Worm (Caenorhabditis elegans): Measurements from ENCODE around the gene slcr-46.2.

slcr-46.2 gene

ce11 chrV:19428097-19428496, 38.2 kb upstream of the slcr-46.2 start:
- no peak for TF ChIP-seq dmd-4 (tag; optimal IDR thresholded peaks at IDR 0.05)
- TF ChIP-seq nhr-25 (tag; optimal IDR thresholded peaks at IDR 0.05) = peak; percentile 23

- TF ChIP-seq nhr-25 (tag; optimal IDR thresholded peaks at IDR 0.05) = peak; percentile 47
- TF ChIP-seq sem-4 (tag; optimal IDR thresholded peaks at IDR 0.05) = no peak
Observed at ce11 chrV:19421131-19421530, 31.2 kb upstream of the slcr-46.2 start, which contains the start of gene C25F9.2. TSS of gene C25F9.2 (plus strand) at chrV:19421471.

DNA sequence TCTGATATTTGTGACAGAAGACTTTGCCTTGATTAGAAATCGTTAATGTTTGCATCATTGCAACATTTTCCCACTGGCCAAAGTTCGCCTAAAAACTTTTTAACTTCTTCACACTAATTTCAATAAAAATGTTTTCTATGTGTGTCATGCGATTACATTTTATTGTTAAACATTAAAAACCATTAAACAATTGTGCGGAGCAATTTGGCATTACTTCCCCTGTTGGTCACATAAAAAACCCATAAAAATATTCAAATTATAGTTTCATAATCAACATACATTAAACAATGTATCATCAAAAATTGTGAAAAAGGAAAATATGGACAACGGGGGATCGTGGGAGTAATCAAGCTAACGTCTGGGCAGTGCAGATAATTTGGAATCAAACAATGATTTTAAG, 29.4 kb upstream of the slcr-46.2 start:
- peak; percentile 1 for TF ChIP-seq fos-1 (tag; optimal IDR thresholded peaks at IDR 0.05)

DNA sequence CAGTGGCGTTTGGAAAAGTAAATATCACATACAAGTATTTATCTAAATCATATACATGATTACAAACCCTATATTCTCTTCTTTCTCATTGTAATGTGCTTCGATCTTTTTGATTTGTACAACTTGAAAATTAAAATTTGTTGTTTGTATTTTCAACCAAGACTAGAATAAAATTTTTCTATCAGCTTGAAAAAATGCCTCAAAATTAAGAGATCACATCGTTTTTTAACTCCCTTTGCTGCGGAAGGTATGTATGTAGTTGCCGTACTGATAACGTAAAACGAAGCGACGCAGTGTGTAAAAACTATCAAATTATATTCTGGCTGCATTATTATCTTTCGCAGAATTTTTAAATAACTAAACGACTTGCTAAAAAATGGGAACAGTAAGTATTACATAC, 27.9 kb upstream of the slcr-46.2 start, which contains the start of gene C25F9.15:
C25F9.15 (plus strand) TSS at position 301 of the 400 bp plus-strand sequence.
- peak; percentile 40 for TF ChIP-seq fos-1 (tag; optimal IDR thresholded peaks at IDR 0.05)
- no peak for TF ChIP-seq egl-27 (tag; optimal IDR thresholded peaks at IDR 0.05)

DNA sequence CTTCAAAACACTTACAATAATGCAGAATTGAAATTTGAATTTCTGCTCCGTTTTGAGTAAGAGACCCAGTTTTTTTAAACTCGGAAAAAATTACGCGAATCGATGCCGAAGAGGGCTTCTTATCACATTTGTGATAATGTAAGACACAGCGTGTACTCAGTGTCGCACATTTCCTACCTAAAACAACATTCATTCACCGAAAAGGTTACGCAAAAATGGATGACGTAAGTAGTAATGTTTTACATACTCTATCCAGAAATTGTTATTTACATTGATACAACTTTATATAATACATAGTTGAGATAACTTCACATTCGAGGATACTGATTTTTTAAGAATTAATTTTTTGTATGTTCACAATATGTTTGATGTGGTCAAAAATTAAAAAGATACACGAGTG, 26.5 kb upstream of the slcr-46.2 start, which contains the start of the genes C25F9.4 and C25F9.9:
C25F9.4 (minus strand) TSS at position 101 of the 400 bp plus-strand sequence.
C25F9.9 (plus strand) TSS at position 137 of the 400 bp plus-strand sequence.
- TF ChIP-seq sma-3 (GFP tag; optimal IDR thresholded peaks at IDR 0.05) = no peak
- TF ChIP-seq unc-55 (GFP tag; optimal IDR thresholded peaks at IDR 0.05) = no peak
- no peak for TF ChIP-seq lsy-2 (tag; optimal IDR thresholded peaks at IDR 0.05)
- peak; percentile 59 for TF ChIP-seq fos-1 (tag; optimal IDR thresholded peaks at IDR 0.05)
- no peak for TF ChIP-seq mbf-1 (tag; optimal IDR thresholded peaks at IDR 0.05)
- TF ChIP-seq sma-9 (GFP tag; optimal IDR thresholded peaks at IDR 0.05) = no peak
- TF ChIP-seq sma-9 (tag; optimal IDR thresholded peaks at IDR 0.05) = no peak
- TF ChIP-seq nhr-6 (tag; optimal IDR thresholded peaks at IDR 0.05) = no peak
- no peak for TF ChIP-seq lin-11 (tag; optimal IDR thresholded peaks at IDR 0.05)
- TF ChIP-seq ceh-16 (tag; optimal IDR thresholded peaks at IDR 0.05) = no peak

DNA sequence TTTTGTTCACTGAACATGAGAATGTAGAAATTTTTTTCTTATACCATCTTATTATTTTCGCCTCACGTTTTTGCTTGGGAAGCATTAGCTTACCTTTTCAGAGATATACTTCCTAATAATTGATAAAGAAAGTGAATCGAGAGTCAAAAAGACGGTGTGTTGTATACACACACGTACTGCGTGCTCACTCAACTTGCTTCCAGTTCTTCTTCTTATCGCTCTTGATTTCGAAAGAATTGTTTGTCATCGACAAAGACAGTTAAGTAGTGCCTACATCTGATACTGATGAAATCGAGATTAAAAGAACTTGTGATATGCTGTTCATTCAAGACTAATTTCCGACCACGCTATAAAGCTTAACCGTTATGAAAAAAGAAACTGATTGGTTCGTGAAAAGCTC, 20.7 kb upstream of the slcr-46.2 start, which contains the start of gene C25F9.5:
C25F9.5 (minus strand) TSS at position 195 of the 400 bp plus-strand sequence.
- TF ChIP-seq dmd-4 (tag; optimal IDR thresholded peaks at IDR 0.05) (no peak), nhr-25 (tag; optimal IDR thresholded peaks at IDR 0.05) (no peak), unc-39 (tag; optimal IDR thresholded peaks at IDR 0.05) (no peak), fos-1 (tag; optimal IDR thresholded peaks at IDR 0.05) (peak; percentile 83)

ce11 chrV:19405276-19405815, 15.4 kb upstream of the slcr-46.2 start, which contains the start of the genes C25F9.6 and C25F9.10:
TSS of gene C25F9.6 (minus strand) at chrV:19405326.
TSS of gene C25F9.10 (plus strand) at chrV:19405729.
- TF ChIP-seq fos-1 (tag; optimal IDR thresholded peaks at IDR 0.05) = peak; percentile 63
- no peak for TF ChIP-seq nhr-129 (tag; optimal IDR thresholded peaks at IDR 0.05)
- peak; percentile 42 for TF ChIP-seq gmeb-1 (tag; optimal IDR thresholded peaks at IDR 0.05)

- TF ChIP-seq crh-2 (tag; optimal IDR thresholded peaks at IDR 0.05) = no peak
- TF ChIP-seq C34F6.9 (tag; optimal IDR thresholded peaks at IDR 0.05) = no peak
- TF ChIP-seq nhr-6 (tag; optimal IDR thresholded peaks at IDR 0.05) = no peak
- no peak for TF ChIP-seq ZK546.5 (tag; optimal IDR thresholded peaks at IDR 0.05)
- no peak for TF ChIP-seq unc-62 (GFP tag; optimal IDR thresholded peaks at IDR 0.05)
- no peak for TF ChIP-seq skn-1 (tag; optimal IDR thresholded peaks at IDR 0.05)
- no peak for TF ChIP-seq lin-39 (tag; optimal IDR thresholded peaks at IDR 0.05)
- TF ChIP-seq nhr-10 (tag; optimal IDR thresholded peaks at IDR 0.05) = no peak
- no peak for TF ChIP-seq unc-55 (GFP tag; optimal IDR thresholded peaks at IDR 0.05)
- no peak for TF ChIP-seq ztf-4 (tag; optimal IDR thresholded peaks at IDR 0.05)
- no peak for TF ChIP-seq nhr-237 (tag; optimal IDR thresholded peaks at IDR 0.05)
- TF ChIP-seq nhr-77 (tag; optimal IDR thresholded peaks at IDR 0.05) = no peak
- TF ChIP-seq lin-13 (GFP tag; optimal IDR thresholded peaks at IDR 0.05) = no peak
- no peak for TF ChIP-seq unc-39 (tag; optimal IDR thresholded peaks at IDR 0.05)
Observed at ce11 chrV:19403619-19404018, 13.7 kb upstream of the slcr-46.2 start.
